Fruit fly (Drosophila melanogaster): ENCODE data around the gene CG8925.

Gene CG8925

dm6 chr3R:16223252-16224037 lies 51.7 kb downstream of the CG8925 start (continued):
- TF ChIP-seq Sox15 (GFP tag; optimal IDR thresholded peaks at IDR 0.05) (no peak), CG3919 (GFP tag; optimal IDR thresholded peaks at IDR 0.05) (peak; percentile 74), CG31627 (GFP tag; optimal IDR thresholded peaks at IDR 0.05) (peak; percentile 4), CG10631 (GFP tag; optimal IDR thresholded peaks at IDR 0.05) (peak; percentile 88), CG3032 (tag; optimal IDR thresholded peaks at IDR 0.05) (peak; percentile 87), Gug (GFP tag; IDR thresholded peaks at IDR 0.05) (no peak), acj6 (GFP tag; optimal IDR thresholded peaks at IDR 0.05) (peak; percentile 63), CG6792 (GFP tag; optimal IDR thresholded peaks at IDR 0.05) (peak; percentile 38), CG6276 (GFP tag; optimal IDR thresholded peaks at IDR 0.05) (peak; percentile 78), fkh (GFP tag; optimal IDR thresholded peaks at IDR 0.05) (no peak), Met (GFP tag; optimal IDR thresholded peaks at IDR 0.05) (peak; percentile 51), CG7368 (GFP tag; optimal IDR thresholded peaks at IDR 0.05) (peak; percentile 2), Smox (GFP tag; optimal IDR thresholded peaks at IDR 0.05) (peak; percentile 16), CG8632 (GFP tag; optimal IDR thresholded peaks at IDR 0.05) (peak; percentile 61)

- peak; percentile 93 for TF ChIP-seq fd85E (GFP tag; optimal IDR thresholded peaks at IDR 0.05)
- peak; percentile 96 for TF ChIP-seq CG32006 (GFP tag; optimal IDR thresholded peaks at IDR 0.05)
- peak; percentile 78 for TF ChIP-seq fkh (GFP tag; optimal IDR thresholded peaks at IDR 0.05)
- TF ChIP-seq Sox15 (GFP tag; optimal IDR thresholded peaks at IDR 0.05) = peak; percentile 80
- peak; percentile 97 for TF ChIP-seq Eip75B (GFP tag; optimal IDR thresholded peaks at IDR 0.05)
- no peak for TF ChIP-seq CG11294 (GFP tag; IDR thresholded peaks at IDR 0.05)
- peak; percentile 96 for TF ChIP-seq Sox14 (GFP tag; optimal IDR thresholded peaks at IDR 0.05)
- peak; percentile 87 for TF ChIP-seq vri (GFP tag; optimal IDR thresholded peaks at IDR 0.05)
- peak; percentile 95 for TF ChIP-seq CG6792 (GFP tag; optimal IDR thresholded peaks at IDR 0.05)
- TF ChIP-seq CG31627 (GFP tag; optimal IDR thresholded peaks at IDR 0.05) = peak; percentile 84
- TF ChIP-seq esn (GFP tag; optimal IDR thresholded peaks at IDR 0.05) = peak; percentile 92
- TF ChIP-seq CG8319 (GFP tag; optimal IDR thresholded peaks at IDR 0.05) = peak; percentile 84
- peak; percentile 98 for TF ChIP-seq CG3032 (tag; optimal IDR thresholded peaks at IDR 0.05)
- peak; percentile 99 for TF ChIP-seq Ets96B (tag; optimal IDR thresholded peaks at IDR 0.05)
- peak; percentile 98 for TF ChIP-seq CG10669 (GFP tag; optimal IDR thresholded peaks at IDR 0.05)
- peak; percentile 93 for TF ChIP-seq CG11762 (GFP tag; optimal IDR thresholded peaks at IDR 0.05; ENCODE audit: insufficient read depth)
- peak; percentile 24 for TF ChIP-seq Hr38 (GFP tag; optimal IDR thresholded peaks at IDR 0.05)
- peak; percentile 93 for TF ChIP-seq svp (GFP tag)
- peak; percentile 94 for TF ChIP-seq CG4318 (GFP tag; optimal IDR thresholded peaks at IDR 0.05)
- TF ChIP-seq Sox102F (GFP tag; optimal IDR thresholded peaks at IDR 0.05) = peak; percentile 83
- TF ChIP-seq fd59A (GFP tag; optimal IDR thresholded peaks at IDR 0.05) = peak; percentile 97
- TF ChIP-seq CG7368 (GFP tag; optimal IDR thresholded peaks at IDR 0.05) = peak; percentile 90
- peak; percentile 90 for TF ChIP-seq lz (GFP tag; optimal IDR thresholded peaks at IDR 0.05)
- TF ChIP-seq CG6854 (GFP tag; optimal IDR thresholded peaks at IDR 0.05) = peak; percentile 61
- TF ChIP-seq salr (GFP tag; optimal IDR thresholded peaks at IDR 0.05) = peak; percentile 93 to 95
- TF ChIP-seq Hr4 (GFP tag; optimal IDR thresholded peaks at IDR 0.05) = peak; percentile 98
- TF ChIP-seq Eip78C (GFP tag) = peak; percentile 99
- TF ChIP-seq dac (GFP tag; optimal IDR thresholded peaks at IDR 0.05) = peak; percentile 81
- peak; percentile 97 for TF ChIP-seq CG3919 (GFP tag; optimal IDR thresholded peaks at IDR 0.05)
- TF ChIP-seq CG15336 (GFP tag; IDR thresholded peaks at IDR 0.05) = no peak
- peak; percentile 90 for TF ChIP-seq Met (GFP tag; optimal IDR thresholded peaks at IDR 0.05)
- peak; percentile 93 for TF ChIP-seq CG34406 (GFP tag; optimal IDR thresholded peaks at IDR 0.05)
- peak; percentile 97 for TF ChIP-seq CG6808 (GFP tag; optimal IDR thresholded peaks at IDR 0.05)
- TF ChIP-seq OdsH (GFP tag; optimal IDR thresholded peaks at IDR 0.05) = peak; percentile 96
- TF ChIP-seq dsx (GFP tag; optimal IDR thresholded peaks at IDR 0.05; ENCODE audit: poor library complexity, severe bottlenecking) = peak; percentile 98
- no peak for TF ChIP-seq eg (GFP tag; IDR thresholded peaks at IDR 0.05)
- TF ChIP-seq Blimp-1 (GFP tag; optimal IDR thresholded peaks at IDR 0.05) = peak; percentile 51
- TF ChIP-seq net (GFP tag; optimal IDR thresholded peaks at IDR 0.05) = peak; percentile 96
- TF ChIP-seq Ets21C (GFP tag; optimal IDR thresholded peaks at IDR 0.05) = peak; percentile 81
- TF ChIP-seq acj6 (GFP tag; optimal IDR thresholded peaks at IDR 0.05) = peak; percentile 94
- no peak for TF ChIP-seq CG8119 (GFP tag; IDR thresholded peaks at IDR 0.05)
Observed at dm6 chr3R:16224415-16225165, 52.8 kb downstream of the CG8925 start.
